Fruit fly (Drosophila melanogaster) whole organism, larva: ENCODE data around the gene mthl2.
A peak's percentile ranks its signal among the peaks of the same experiment; 100 is the strongest.

ENCODE experiments used
- noc ChIP-seq: fragments of 200-800 bp; sonication (Bioruptor generic); optimal IDR thresholded peaks from 3 replicates; lab custom pipeline; 2019; ENCODE audit warnings: missing biosample characterization, mild to moderate bottlenecking, missing genetic modification characterization, moderate library complexity

Gene mthl2

dm6 chr3L:5623296-5623695 lies 18.7 kb downstream of the mthl2 start:
- TF ChIP-seq noc (tag; lab: Kevin White, UChicago): no peak

- no peak for TF ChIP-seq noc (tag; lab: Kevin White, UChicago)
Measured at dm6 chr3L:5625121-5625667, 20.6 kb downstream of the mthl2 start.

- TF ChIP-seq noc (tag; lab: Kevin White, UChicago): peak; percentile 28
Measured at dm6 chr3L:5626465-5626864, 21.9 kb downstream of the mthl2 start.

dm6 chr3L:5627816-5628215 lies 23.2 kb downstream of the mthl2 start:
- TF ChIP-seq noc (tag; lab: Kevin White, UChicago): no peak

- no peak for TF ChIP-seq noc (tag; lab: Kevin White, UChicago)
Measured at dm6 chr3L:5630176-5630583, 25.6 kb downstream of the mthl2 start.

dm6 chr3L:5630608-5631080 lies 26.1 kb downstream of the mthl2 start, which contains the start of gene Blimp-1:
TSS of gene Blimp-1 (plus strand) at chr3L:5630983.
- no peak for TF ChIP-seq noc (tag; lab: Kevin White, UChicago)

- no peak for TF ChIP-seq noc (tag; lab: Kevin White, UChicago)
Measured at dm6 chr3L:5631917-5632316, 27.3 kb downstream of the mthl2 start.

- TF ChIP-seq noc (tag; lab: Kevin White, UChicago): no peak
Measured at dm6 chr3L:5633247-5634187, 28.9 kb downstream of the mthl2 start.

- TF ChIP-seq noc (tag; lab: Kevin White, UChicago): no peak
Measured at dm6 chr3L:5634188-5634894, 29.8 kb downstream of the mthl2 start.

- TF ChIP-seq noc (tag; lab: Kevin White, UChicago): no peak
Measured at dm6 chr3L:5635237-5636025, 30.8 kb downstream of the mthl2 start.

dm6 chr3L:5637477-5637876 lies 32.9 kb downstream of the mthl2 start:
- no peak for TF ChIP-seq noc (tag; lab: Kevin White, UChicago)

dm6 chr3L:5638542-5639045 lies 34.0 kb downstream of the mthl2 start:
- no peak for TF ChIP-seq noc (tag; lab: Kevin White, UChicago)

dm6 chr3L:5639474-5639873 lies 34.9 kb downstream of the mthl2 start:
- TF ChIP-seq noc (tag; lab: Kevin White, UChicago): no peak

- no peak for TF ChIP-seq noc (tag; lab: Kevin White, UChicago)
Measured at dm6 chr3L:5640689-5641088, 36.1 kb downstream of the mthl2 start.

- TF ChIP-seq noc (tag; lab: Kevin White, UChicago): no peak
Measured at dm6 chr3L:5641120-5641519, 36.5 kb downstream of the mthl2 start.
